Worm (Caenorhabditis elegans) whole organism, young adult: Measurements from ENCODE around the gene C04E6.7.

Source experiments
- F22D6.2 ChIP-seq: sonication (generic microtip); optimal IDR thresholded peaks from 2 replicates; lab custom pipeline; 2016; ENCODE audit warnings: mild to moderate bottlenecking, missing genetic modification characterization, missing compliant biosample characterization
- F23B12.7 ChIP-seq: sonication (generic microtip); optimal IDR thresholded peaks from 2 replicates; lab custom pipeline; 2017; ENCODE audit warnings: missing genetic modification characterization, mild to moderate bottlenecking, missing compliant biosample characterization, antibody characterized with exemption, moderate library complexity; ENCODE audit not compliant: insufficient read depth
- F39B2.1 ChIP-seq: fragments of 200-800 bp; sonication (Bioruptor generic); IDR thresholded peaks from 2 replicates; pipeline ENCODE4 v1.3.6; 2022; ENCODE audit warnings: missing genetic modification reagents, missing genetic modification characterization, missing compliant biosample characterization
- F49E8.2 ChIP-seq: sonication (generic microtip); optimal IDR thresholded peaks from 3 replicates; lab custom pipeline; 2017; ENCODE audit warnings: missing genetic modification characterization, mild to moderate bottlenecking, missing compliant biosample characterization, antibody characterized with exemption, moderate library complexity; ENCODE audit not compliant: insufficient read depth
- F52B5.7 ChIP-seq: sonication (generic microtip); optimal IDR thresholded peaks from 2 replicates; lab custom pipeline; 2016; ENCODE audit warnings: mild to moderate bottlenecking, missing genetic modification characterization, missing compliant biosample characterization
- F57A8.1 ChIP-seq: fragments of 200-800 bp; sonication (Bioruptor generic); optimal IDR thresholded peaks from 2 replicates; lab custom pipeline; 2018; ENCODE audit warnings: mild to moderate bottlenecking, missing genetic modification characterization, moderate library complexity, missing compliant biosample characterization
- ZK185.1 ChIP-seq: sonication (generic microtip); optimal IDR thresholded peaks from 2 replicates; lab custom pipeline; 2016; ENCODE audit warnings: mild to moderate bottlenecking, missing genetic modification characterization, missing compliant biosample characterization; ENCODE audit not compliant: poor library complexity, severe bottlenecking
- ccch-3 ChIP-seq: fragments of 200-800 bp; sonication (Bioruptor generic); optimal IDR thresholded peaks from 2 replicates; lab custom pipeline; 2018; ENCODE audit warnings: mild to moderate bottlenecking, missing genetic modification characterization, missing compliant biosample characterization
- cebp-1 ChIP-seq, 2 experiments: fragments of 200-800 bp in 1 of 2; sonication (Bioruptor generic) in 1 of 2; sonication (generic microtip) in 1 of 2; IDR thresholded peaks in 1 of 2; optimal IDR thresholded peaks in 1 of 2; 2 replicates each; pipeline versions ENCODE4 v1.3.6 to Lab custom; 2017 to 2022; ENCODE audit warnings: missing compliant biosample characterization in 2 of 2, missing genetic modification characterization in 2 of 2, mild to moderate bottlenecking in 1 of 2, missing genetic modification reagents in 1 of 2, moderate library complexity in 1 of 2
- cebp-2 ChIP-seq: fragments of 200-800 bp; sonication (Bioruptor generic); IDR thresholded peaks from 2 replicates; pipeline ENCODE4 v1.3.6; 2022; ENCODE audit warnings: missing genetic modification characterization, missing compliant biosample characterization
- ceh-100 ChIP-seq: fragments of 200-800 bp; sonication (Bioruptor generic); IDR thresholded peaks from 2 replicates; pipeline ENCODE4 v1.3.6; 2022; ENCODE audit warnings: missing genetic modification reagents, missing genetic modification characterization, missing compliant biosample characterization
- ceh-27 ChIP-seq: fragments of 200-800 bp; sonication (Bioruptor generic); optimal IDR thresholded peaks from 2 replicates; lab custom pipeline; 2018; ENCODE audit warnings: mild to moderate bottlenecking, missing genetic modification characterization, moderate library complexity, missing compliant biosample characterization
- ceh-40 ChIP-seq: fragments of 200-800 bp; sonication (Bioruptor generic); IDR thresholded peaks from 2 replicates; pipeline ENCODE4 v1.3.6; 2022; ENCODE audit warnings: missing genetic modification characterization, missing compliant biosample characterization
- hlh-12 ChIP-seq: sonication (generic microtip); optimal IDR thresholded peaks from 2 replicates; lab custom pipeline; 2016; ENCODE audit warnings: missing genetic modification characterization, missing compliant biosample characterization
- hrde-1 ChIP-seq: sonication (generic microtip); optimal IDR thresholded peaks from 2 replicates; lab custom pipeline; 2016; ENCODE audit warnings: missing genetic modification characterization, mild to moderate bottlenecking, missing compliant biosample characterization, moderate library complexity, missing genotype, missing genetic modification reagents, borderline replicate concordance
- hsf-1 ChIP-seq: fragments of 200-800 bp; sonication (Bioruptor generic); IDR thresholded peaks from 2 replicates; pipeline ENCODE4 v1.3.6; 2022; ENCODE audit warnings: missing genetic modification reagents, missing genetic modification characterization, missing compliant biosample characterization
- madf-8 ChIP-seq: fragments of 200-800 bp; sonication (Bioruptor generic); conservative IDR thresholded peaks from 2 replicates; pipeline ENCODE4 v1.3.6; 2022; ENCODE audit warnings: missing genetic modification reagents, missing genetic modification characterization, missing compliant biosample characterization
- mcd-1 ChIP-seq: fragments of 200-800 bp; sonication (Bioruptor generic); IDR thresholded peaks from 2 replicates; pipeline ENCODE4 v1.3.6; 2022; ENCODE audit warnings: missing genetic modification reagents, missing genetic modification characterization, missing compliant biosample characterization
- mel-28 ChIP-seq: sonication (generic microtip); optimal IDR thresholded peaks from 2 replicates; lab custom pipeline; 2016; ENCODE audit warnings: borderline replicate concordance, mild to moderate bottlenecking, missing genetic modification characterization, missing compliant biosample characterization
- nfya-2 ChIP-seq: fragments of 200-800 bp; sonication (Bioruptor generic); IDR thresholded peaks from 2 replicates; pipeline ENCODE4 v1.3.6; 2022; ENCODE audit warnings: missing genetic modification reagents, missing genetic modification characterization, missing compliant biosample characterization
- nhr-27 ChIP-seq: fragments of 200-800 bp; sonication (Bioruptor generic); optimal IDR thresholded peaks from 2 replicates; lab custom pipeline; 2018; ENCODE audit warnings: mild to moderate bottlenecking, missing genetic modification characterization, moderate library complexity, missing compliant biosample characterization
- nhr-80 ChIP-seq: sonication (generic microtip); optimal IDR thresholded peaks from 2 replicates; lab custom pipeline; 2016; ENCODE audit warnings: missing genetic modification characterization, missing compliant biosample characterization
- nhr-90 ChIP-seq: sonication (generic microtip); optimal IDR thresholded peaks from 2 replicates; lab custom pipeline; 2016; ENCODE audit warnings: missing genotype, mild to moderate bottlenecking, missing genetic modification characterization, missing compliant biosample characterization
- rpc-1 ChIP-seq, 2 experiments: fragments of 150-350 bp in 1 of 2; sonication (generic microtip) in 1 of 2; optimal IDR thresholded peaks; 2 replicates each; lab custom pipeline; 2014 to 2018; ENCODE audit warnings: missing biosample characterization in 1 of 2, missing genetic modification characterization in 1 of 2, missing genetic modification reagents in 1 of 2, missing genotype in 1 of 2
- sea-2 ChIP-seq: fragments of 200-800 bp; sonication (Bioruptor generic); IDR thresholded peaks from 2 replicates; pipeline ENCODE4 v1.3.6; 2022; ENCODE audit warnings: missing genetic modification characterization, missing compliant biosample characterization
- snpc-1.1 ChIP-seq: sonication (generic microtip); optimal IDR thresholded peaks from 2 replicates; lab custom pipeline; 2017; ENCODE audit warnings: missing genetic modification characterization, mild to moderate bottlenecking, missing compliant biosample characterization, antibody characterized with exemption, moderate library complexity, missing genotype, missing genetic modification reagents; ENCODE audit not compliant: insufficient read depth
- snpc-3.4 ChIP-seq: sonication (generic microtip); optimal IDR thresholded peaks from 2 replicates; lab custom pipeline; 2017; ENCODE audit warnings: missing genetic modification characterization, mild to moderate bottlenecking, missing compliant biosample characterization, antibody characterized with exemption, moderate library complexity, missing genotype, missing genetic modification reagents
- tbp1 ChIP-seq: fragments of 200-800 bp; sonication (Bioruptor generic); optimal IDR thresholded peaks from 2 replicates; lab custom pipeline; 2018; ENCODE audit warnings: mild to moderate bottlenecking, missing genetic modification characterization, missing compliant biosample characterization
- zim-3 ChIP-seq: sonication (generic microtip); optimal IDR thresholded peaks from 2 replicates; lab custom pipeline; 2017; ENCODE audit warnings: mild to moderate bottlenecking, missing genetic modification characterization, moderate library complexity, missing compliant biosample characterization
- ztf-18 ChIP-seq: sonication (generic microtip); optimal IDR thresholded peaks from 2 replicates; lab custom pipeline; 2016; ENCODE audit warnings: missing genotype, mild to moderate bottlenecking, missing genetic modification characterization, missing compliant biosample characterization

C04E6.7 gene

ce11 chrV:5917707-5918106 is 24.6 kb downstream of the C04E6.7 start, which contains the start of gene lrpr-1 (continued):
- TF ChIP-seq hsf-1 = 0 out of 2 replicates have a peak, but pooled peaks have one; percentile 35

- TF ChIP-seq nhr-80 (tag; lab: Kevin White, UChicago) (no peak), snpc-1.1 (tag; lab: Kevin White, UChicago) (no peak), snpc-3.4 (tag; lab: Kevin White, UChicago) (no peak), sea-2 (no peak), ccch-3 (GFP tag; lab: Kevin White, UChicago) (no peak), nfya-2 (GFP tag; lab: Robert Waterston, UW) (no peak), madf-8 (no peak), ceh-27 (GFP tag; lab: Kevin White, UChicago) (no peak), ZK185.1 (tag; lab: Kevin White, UChicago) (no peak)
Observed at ce11 chrV:5919887-5920286, 26.8 kb downstream of the C04E6.7 start, which contains the start of gene C04E6.12. C04E6.12 (minus strand) TSS chrV:5919987.

ce11 chrV:5921761-5922160 is 28.6 kb downstream of the C04E6.7 start:
- TF ChIP-seq nhr-80 (tag; lab: Kevin White, UChicago) (no peak), tbp1 (no peak)
- TF ChIP-seq, all 124 proteins: peak for 0

ce11 chrV:5922236-5922635 is 29.1 kb downstream of the C04E6.7 start, which contains the start of gene srsx-18:
srsx-18 (plus strand) TSS chrV:5922536.
- no peak for TF ChIP-seq F57A8.1 (GFP tag; lab: Kevin White, UChicago)
- TF ChIP-seq snpc-3.4 (tag; lab: Kevin White, UChicago) = no peak
- TF ChIP-seq hrde-1 = no peak
- no peak for TF ChIP-seq ceh-100
- no peak for TF ChIP-seq F52B5.7 (tag; lab: Kevin White, UChicago)
- no peak for TF ChIP-seq cebp-2 (GFP tag; lab: Robert Waterston, UW)
- TF ChIP-seq mel-28 = no peak
- no peak for TF ChIP-seq zim-3 (tag; lab: Kevin White, UChicago)
- TF ChIP-seq F39B2.1 = no peak
- no peak for TF ChIP-seq F22D6.2 (tag; lab: Kevin White, UChicago)
- no peak for TF ChIP-seq nhr-90 (tag; lab: Kevin White, UChicago)
- TF ChIP-seq, all 124 proteins: peak for 0

ce11 chrV:5927347-5927746 is 34.2 kb downstream of the C04E6.7 start, which contains the start of gene srsx-17:
srsx-17 (plus strand) TSS chrV:5927647.
- no peak for TF ChIP-seq mcd-1 (GFP tag; lab: Robert Waterston, UW)
- no peak for TF ChIP-seq ceh-40 (GFP tag; lab: Robert Waterston, UW)
- TF ChIP-seq nhr-27 (tag; lab: Kevin White, UChicago) = no peak
- no peak for TF ChIP-seq hlh-12
- TF ChIP-seq F23B12.7 (tag; lab: Kevin White, UChicago) = no peak
- TF ChIP-seq F49E8.2 (tag; lab: Kevin White, UChicago) = no peak
- no peak for TF ChIP-seq ztf-18 (tag; lab: Kevin White, UChicago)
- no peak for TF ChIP-seq rpc-1 (optimal IDR thresholded peaks at IDR 0.05; lab: Kevin White, UChicago)
- TF ChIP-seq rpc-1 (tag; optimal IDR thresholded peaks at IDR 0.05; lab: Kevin White, UChicago) = no peak
- TF ChIP-seq, all 124 proteins: peak for 0

ce11 chrV:5928006-5928405 is 34.9 kb downstream of the C04E6.7 start:
- no peak for TF ChIP-seq cebp-1 (GFP tag; IDR thresholded peaks at IDR 0.05; lab: Robert Waterston, UW)
- no peak for TF ChIP-seq cebp-1 (tag; optimal IDR thresholded peaks at IDR 0.05; lab: Kevin White, UChicago)
